Fruit fly (Drosophila melanogaster) whole organism, pupa: Measurements from ENCODE around the gene CG18258.

Source experiments
- CG10348 ChIP-seq: fragments of 200-800 bp; sonication (Bioruptor generic); IDR thresholded peaks from 2 replicates; pipeline ENCODE4 v1.3.6; 2022; ENCODE audit warnings: missing biosample characterization, missing genetic modification characterization
- CG12605 ChIP-seq: fragments of 200-800 bp; sonication (Bioruptor generic); IDR thresholded peaks from 2 replicates; pipeline ENCODE4 v1.3.6; 2022; ENCODE audit warnings: missing biosample characterization, missing genetic modification characterization
- CG13204 ChIP-seq: fragments of 200-800 bp; sonication (Bioruptor generic); optimal IDR thresholded peaks from 2 replicates; lab custom pipeline; 2018; ENCODE audit warnings: missing biosample characterization, mild to moderate bottlenecking, missing genetic modification characterization, moderate library complexity
- CG14655 ChIP-seq: fragments of 200-800 bp; sonication (Bioruptor generic); optimal IDR thresholded peaks from 3 replicates; lab custom pipeline; 2017; ENCODE audit warnings: mild to moderate bottlenecking, missing biosample characterization, missing genetic modification reagents, missing genetic modification characterization
- CG15710 ChIP-seq: fragments of 200-800 bp; sonication (Bioruptor generic); optimal IDR thresholded peaks from 2 replicates; lab custom pipeline; 2018; ENCODE audit warnings: missing biosample characterization, mild to moderate bottlenecking, missing genetic modification characterization, moderate library complexity
- CG17806 ChIP-seq: fragments of 200-800 bp; sonication (Bioruptor generic); optimal IDR thresholded peaks from 2 replicates; lab custom pipeline; 2018; ENCODE audit warnings: missing biosample characterization, mild to moderate bottlenecking, missing genetic modification characterization, moderate library complexity
- CG32121 ChIP-seq: fragments of 200-800 bp; sonication (Bioruptor generic); IDR thresholded peaks from 2 replicates; pipeline ENCODE4 v1.3.6; 2022; ENCODE audit warnings: missing biosample characterization, missing genetic modification characterization
- CG34367 ChIP-seq: fragments of 200-800 bp; sonication (Bioruptor generic); optimal IDR thresholded peaks from 2 replicates; lab custom pipeline; 2018; ENCODE audit warnings: missing biosample characterization, mild to moderate bottlenecking, missing genetic modification characterization
- CG4496 ChIP-seq: fragments of 200-800 bp; sonication (Bioruptor generic); IDR thresholded peaks from 3 replicates; pipeline ENCODE4 v1.3.6; 2022; ENCODE audit warnings: missing biosample characterization, missing genetic modification characterization
- CG8159 ChIP-seq: fragments of 200-800 bp; sonication (Bioruptor generic); optimal IDR thresholded peaks from 3 replicates; lab custom pipeline; 2018; ENCODE audit warnings: missing biosample characterization, mild to moderate bottlenecking, missing genetic modification characterization, moderate library complexity
- CG8301 ChIP-seq: fragments of 200-800 bp; sonication (Bioruptor generic); optimal IDR thresholded peaks from 2 replicates; lab custom pipeline; 2018; ENCODE audit warnings: missing biosample characterization, mild to moderate bottlenecking, missing genetic modification characterization
- CG9948 ChIP-seq: fragments of 200-800 bp; sonication (Bioruptor generic); optimal IDR thresholded peaks from 2 replicates; lab custom pipeline; 2018; ENCODE audit warnings: missing biosample characterization, mild to moderate bottlenecking, missing genetic modification characterization, moderate library complexity
- D1 ChIP-seq: fragments of 200-800 bp; sonication (Bioruptor generic); optimal IDR thresholded peaks from 2 replicates; lab custom pipeline; 2018; ENCODE audit warnings: missing biosample characterization, mild to moderate bottlenecking, missing genetic modification characterization, moderate library complexity
- EcR ChIP-seq: fragments of 200-800 bp; sonication (Bioruptor generic); optimal IDR thresholded peaks from 3 replicates; lab custom pipeline; 2019; ENCODE audit warnings: missing biosample characterization, missing genetic modification characterization, mild to moderate bottlenecking, moderate library complexity, missing genetic modification reagents
- Ets98B ChIP-seq: fragments of 200-800 bp; sonication (Bioruptor generic); IDR thresholded peaks from 2 replicates; pipeline ENCODE4 v1.3.6; 2022; ENCODE audit warnings: missing biosample characterization, missing genetic modification characterization
- Pif1A ChIP-seq: fragments of 200-800 bp; sonication (Bioruptor generic); optimal IDR thresholded peaks from 3 replicates; lab custom pipeline; 2016; ENCODE audit warnings: missing biosample characterization, missing genetic modification characterization
- Pif1B ChIP-seq: fragments of 200-800 bp; sonication (Bioruptor generic); optimal IDR thresholded peaks from 3 replicates; lab custom pipeline; 2016; ENCODE audit warnings: missing biosample characterization, missing genetic modification characterization
- Snoo ChIP-seq: fragments of 200-800 bp; sonication (Bioruptor generic); optimal IDR thresholded peaks from 3 replicates; lab custom pipeline; 2017; ENCODE audit warnings: missing biosample characterization, mild to moderate bottlenecking, missing genetic modification characterization, inconsistent platforms
- fd96Ca ChIP-seq: fragments of 200-800 bp; sonication (Bioruptor generic); IDR thresholded peaks from 3 replicates; pipeline ENCODE4 v1.3.6; 2022; ENCODE audit warnings: missing biosample characterization, missing genetic modification characterization
- gl ChIP-seq: fragments of 200-800 bp; sonication (Bioruptor generic); optimal IDR thresholded peaks from 2 replicates; lab custom pipeline; 2018; ENCODE audit warnings: missing biosample characterization, mild to moderate bottlenecking, missing genetic modification characterization
- rn ChIP-seq: fragments of 200-800 bp; sonication (Bioruptor generic); IDR thresholded peaks from 2 replicates; pipeline ENCODE4 v1.3.6; 2022; ENCODE audit warnings: missing biosample characterization, missing genetic modification characterization

CG18258 gene

DNA sequence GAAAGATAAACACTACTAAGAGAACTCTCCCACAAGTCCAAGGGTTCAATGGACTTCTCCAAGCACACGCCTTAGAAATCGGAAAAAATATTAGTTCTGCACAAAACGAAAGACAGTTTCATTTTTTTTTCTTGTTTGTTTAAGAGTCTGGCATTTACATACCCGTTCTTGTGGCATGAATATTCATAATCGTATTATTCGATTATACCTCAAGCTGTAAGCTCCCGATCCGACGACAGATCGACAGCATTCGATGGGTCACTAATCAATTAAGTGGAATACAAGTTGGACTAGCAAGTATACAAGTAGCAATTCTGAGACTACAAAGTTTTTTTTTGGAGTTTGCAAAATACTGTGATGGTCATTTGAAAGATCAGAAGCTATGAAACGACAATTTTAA, 15.4 kb downstream of the CG18258 start:
- no peak for TF ChIP-seq fd96Ca (GFP tag; lab: Robert Waterston, UW)
- no peak for TF ChIP-seq Snoo (tag; lab: Kevin White, UChicago)
- TF ChIP-seq Pif1B: no peak

dm6 chrX:17229475-17230169, 17.5 kb downstream of the CG18258 start:
- no peak for TF ChIP-seq CG10348 (GFP tag; lab: Robert Waterston, UW)
- no peak for TF ChIP-seq CG4496
- peak; percentile 44 for TF ChIP-seq CG9948 (tag; lab: Kevin White, UChicago)
- peak; percentile 42 for TF ChIP-seq CG15710 (tag; lab: Kevin White, UChicago)
- no peak for TF ChIP-seq Ets98B
- TF ChIP-seq CG17806: no peak
- TF ChIP-seq Snoo (tag; lab: Kevin White, UChicago): peak; percentile 42
- TF ChIP-seq D1 (tag; lab: Kevin White, UChicago): no peak
- TF ChIP-seq CG34367 (tag; lab: Kevin White, UChicago): peak; percentile 56
- TF ChIP-seq EcR (GFP tag; lab: Kevin White, UChicago): peak; percentile 94

DNA sequence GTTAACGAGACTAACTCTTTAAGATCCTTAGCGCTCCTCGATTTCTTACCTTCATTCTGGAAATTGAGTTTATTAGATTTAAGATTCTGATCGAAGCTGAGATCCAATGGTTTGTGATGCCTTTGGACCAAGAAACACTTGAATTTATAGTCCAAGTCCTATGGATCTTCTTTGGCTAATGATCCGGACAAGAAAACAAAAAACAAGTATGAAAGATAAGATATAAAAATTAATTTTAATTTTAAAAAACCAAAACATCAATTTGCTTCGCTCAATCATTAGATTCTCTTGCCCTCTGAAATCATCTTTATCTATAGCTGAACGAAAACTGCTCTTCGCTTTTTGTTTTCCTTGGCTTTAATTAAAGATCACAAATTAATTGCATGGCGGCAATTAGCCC, 18.8 kb downstream of the CG18258 start, which contains the start of gene CG10597:
TSS of gene CG10597 (minus strand) at position 101 of the 400 bp plus-strand sequence.
- no peak for TF ChIP-seq CG9948 (tag; lab: Kevin White, UChicago)
- no peak for TF ChIP-seq CG17806
- TF ChIP-seq Ets98B: no peak
- TF ChIP-seq D1 (tag; lab: Kevin White, UChicago): no peak
- no peak for TF ChIP-seq CG14655 (GFP tag; lab: Kevin White, UChicago)
- no peak for TF ChIP-seq CG4496
- TF ChIP-seq CG13204 (GFP tag; lab: Kevin White, UChicago): no peak
- no peak for TF ChIP-seq CG10348 (GFP tag; lab: Robert Waterston, UW)
- no peak for TF ChIP-seq CG8301
- TF ChIP-seq Pif1B: no peak
- TF ChIP-seq Pif1A (GFP tag; lab: Kevin White, UChicago): no peak
- no peak for TF ChIP-seq CG12605 (GFP tag; lab: Robert Waterston, UW)
- no peak for TF ChIP-seq CG8159 (tag; lab: Kevin White, UChicago)

DNA sequence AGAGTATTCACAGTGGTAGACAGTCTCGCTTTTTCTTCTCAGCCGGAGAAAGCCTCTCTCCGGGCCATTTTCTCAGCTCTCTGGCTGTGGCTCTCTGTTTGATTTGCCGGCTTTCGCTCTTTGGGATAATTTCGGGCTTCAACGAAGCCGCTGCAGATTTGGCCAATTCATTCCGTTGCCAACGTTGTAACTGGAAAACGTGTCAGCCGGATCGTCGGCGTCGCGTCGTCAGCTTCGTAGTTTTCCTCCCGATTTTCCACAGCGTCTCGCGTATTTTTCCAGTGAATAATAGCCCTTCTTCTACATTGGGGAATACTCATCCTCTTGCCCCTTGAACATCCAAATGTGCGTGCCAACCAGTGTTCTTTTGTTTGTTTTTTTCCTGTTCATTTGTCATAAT, 20.5 kb downstream of the CG18258 start, which contains the start of gene f:
TSS of gene f (plus strand) at position 301 of the 400 bp plus-strand sequence.
- TF ChIP-seq Ets98B (0 out of 2 replicates have a peak, but pooled peaks have one; percentile 6), CG4496 (no peak), CG32121 (GFP tag; lab: Robert Waterston, UW) (0 out of 2 replicates have a peak, but pooled peaks have one; percentile 10)

dm6 chrX:17236468-17236867, 24.4 kb downstream of the CG18258 start:
- no peak for TF ChIP-seq CG9948 (tag; lab: Kevin White, UChicago)
- no peak for TF ChIP-seq Ets98B
- no peak for TF ChIP-seq Pif1B
- TF ChIP-seq, all 21 proteins: peak for 0

- TF ChIP-seq CG32121 (GFP tag; lab: Robert Waterston, UW) (peak; percentile 69; the same call in 1 of the 2 replicates), CG4496 (peak; percentile 52), CG9948 (tag; lab: Kevin White, UChicago) (peak; percentile 79), gl (no peak), rn (0 out of 2 replicates have a peak, but pooled peaks have one; percentile 11), Pif1A (GFP tag; lab: Kevin White, UChicago) (peak; percentile 51), CG12605 (GFP tag; lab: Robert Waterston, UW) (peak; percentile 36; the same call in 1 of the 2 replicates), CG8301 (peak; percentile 76), Snoo (tag; lab: Kevin White, UChicago) (no peak), CG8159 (tag; lab: Kevin White, UChicago) (peak; percentile 77), CG17806 (peak; percentile 72), Ets98B (peak; percentile 30; the same call in 1 of the 2 replicates), fd96Ca (GFP tag; lab: Robert Waterston, UW) (no peak), CG14655 (GFP tag; lab: Kevin White, UChicago) (peak; percentile 83), Pif1B (peak; percentile 45), CG13204 (GFP tag; lab: Kevin White, UChicago) (peak; percentile 35), D1 (tag; lab: Kevin White, UChicago) (peak; percentile 53), EcR (GFP tag; lab: Kevin White, UChicago) (no peak), CG15710 (tag; lab: Kevin White, UChicago) (peak; percentile 72), CG10348 (GFP tag; lab: Robert Waterston, UW) (no peak), CG34367 (tag; lab: Kevin White, UChicago) (peak; percentile 55)
These were observed 25.3 kb downstream of the CG18258 start for dm6 chrX:17237421-17237820.

DNA sequence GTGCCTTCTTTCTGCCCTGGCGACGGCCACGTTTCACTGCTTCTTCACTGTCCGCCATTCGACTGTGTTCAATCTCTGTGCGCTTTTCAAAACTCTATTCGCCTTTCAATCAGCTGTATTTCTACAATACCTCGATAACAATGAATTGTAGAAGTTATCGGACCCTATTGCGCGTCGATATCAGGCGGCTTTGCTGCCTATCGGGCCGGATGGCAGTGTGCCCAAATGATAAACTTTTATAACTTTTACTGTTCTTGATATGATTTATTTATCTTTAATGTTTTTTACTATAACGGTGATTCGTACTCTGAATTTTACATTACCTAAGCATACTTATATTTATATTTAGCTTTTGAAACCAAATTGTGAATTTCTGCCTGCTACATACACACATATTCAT, 32.7 kb downstream of the CG18258 start, which contains the start of gene CG8915:
TSS of gene CG8915 (minus strand) at position 148 of the 400 bp plus-strand sequence.
- TF ChIP-seq CG32121 (GFP tag; lab: Robert Waterston, UW) (no peak), CG10348 (GFP tag; lab: Robert Waterston, UW) (no peak), D1 (tag; lab: Kevin White, UChicago) (no peak), EcR (GFP tag; lab: Kevin White, UChicago) (no peak), Snoo (tag; lab: Kevin White, UChicago) (no peak), CG8159 (tag; lab: Kevin White, UChicago) (no peak), CG9948 (tag; lab: Kevin White, UChicago) (no peak), CG8301 (no peak)
